Fruit fly (Drosophila melanogaster) whole organism, embryonic: Measurements from ENCODE around the gene Gr93d.

ENCODE experiments used
- Adf1 ChIP-seq: fragments of 200-800 bp; sonication (Bioruptor generic); IDR thresholded peaks from 2 replicates; pipeline ENCODE4 v1.3.6; 2022; ENCODE audit warnings: missing biosample characterization, missing genetic modification characterization
- Bgb ChIP-seq: fragments of 200-800 bp; sonication (Bioruptor generic); IDR thresholded peaks from 2 replicates; pipeline ENCODE4 v1.3.6; 2022; ENCODE audit warnings: missing biosample characterization, missing genetic modification characterization; ENCODE audit not compliant: partially characterized antibody
- Bteb2 ChIP-seq: fragments of 200-800 bp; sonication (Bioruptor generic); optimal IDR thresholded peaks from 2 replicates; lab custom pipeline; 2016; ENCODE audit warnings: missing biosample characterization, missing genetic modification characterization
- CG11247 ChIP-seq: fragments of 200-800 bp; sonication (Bioruptor generic); IDR thresholded peaks from 2 replicates; pipeline ENCODE4 v1.3.6; 2022; ENCODE audit warnings: missing biosample characterization, missing genetic modification characterization
- CG12769 ChIP-seq: fragments of 200-800 bp; sonication (Bioruptor generic); optimal IDR thresholded peaks from 2 replicates; lab custom pipeline; 2019; ENCODE audit warnings: missing biosample characterization, mild to moderate bottlenecking, missing genetic modification characterization, moderate library complexity
- CG15479 ChIP-seq: fragments of 200-800 bp; sonication (Bioruptor generic); optimal IDR thresholded peaks from 3 replicates; lab custom pipeline; 2019; ENCODE audit warnings: missing biosample characterization, mild to moderate bottlenecking, missing genetic modification characterization, moderate library complexity
- CG1602 ChIP-seq: fragments of 200-800 bp; sonication (Bioruptor generic); optimal IDR thresholded peaks from 3 replicates; lab custom pipeline; 2016; ENCODE audit warnings: missing biosample characterization, missing genetic modification characterization
- CG1603 ChIP-seq: fragments of 200-800 bp; sonication (Bioruptor generic); optimal IDR thresholded peaks from 2 replicates; lab custom pipeline; 2019; ENCODE audit warnings: missing biosample characterization, mild to moderate bottlenecking, missing genetic modification characterization, moderate library complexity
- CG17829 ChIP-seq: fragments of 200-800 bp; optimal IDR thresholded peaks from 2 replicates; lab custom pipeline; 2019; ENCODE audit warnings: missing biosample characterization, mild to moderate bottlenecking, missing genetic modification characterization, moderate library complexity
- CG17912 ChIP-seq: fragments of 200-800 bp; sonication (Bioruptor generic); optimal IDR thresholded peaks from 2 replicates; lab custom pipeline; 2018; ENCODE audit warnings: missing biosample characterization, mild to moderate bottlenecking, missing genetic modification characterization
- CG2712 ChIP-seq: fragments of 200-800 bp; optimal IDR thresholded peaks from 3 replicates; lab custom pipeline; 2019; ENCODE audit warnings: missing biosample characterization, mild to moderate bottlenecking, missing genetic modification characterization, moderate library complexity
- CG34422 ChIP-seq: fragments of 200-800 bp; sonication (Bioruptor generic); IDR thresholded peaks from 3 replicates; pipeline ENCODE4 v1.3.6; 2022; ENCODE audit warnings: missing biosample characterization, missing genetic modification characterization
- CG6175 ChIP-seq: fragments of 200-800 bp; sonication (Bioruptor generic); IDR thresholded peaks from 3 replicates; pipeline ENCODE4 v1.3.6; 2022; ENCODE audit warnings: missing biosample characterization, missing genetic modification characterization
- CG6791 ChIP-seq: fragments of 200-800 bp; sonication (Bioruptor generic); IDR thresholded peaks from 3 replicates; pipeline ENCODE4 v1.3.6; 2022; ENCODE audit warnings: missing biosample characterization, missing genetic modification characterization; ENCODE audit not compliant: partially characterized antibody
- CG7987 ChIP-seq: fragments of 200-800 bp; sonication (Bioruptor generic); optimal IDR thresholded peaks from 2 replicates; lab custom pipeline; 2018; ENCODE audit warnings: missing biosample characterization, mild to moderate bottlenecking, missing genetic modification characterization, moderate library complexity
- CG8290 ChIP-seq, 3 experiments: fragments of 200-800 bp; sonication (Bioruptor generic); optimal IDR thresholded peaks; 2 replicates each; lab custom pipeline; 2016 to 2019; ENCODE audit warnings: missing biosample characterization in 3 of 3, missing genetic modification characterization in 3 of 3, mild to moderate bottlenecking in 2 of 3, moderate library complexity in 1 of 3
- CG9727 ChIP-seq: fragments of 200-800 bp; sonication (Bioruptor generic); optimal IDR thresholded peaks from 3 replicates; lab custom pipeline; 2017; ENCODE audit warnings: missing biosample characterization, mild to moderate bottlenecking, missing genetic modification characterization
- CG9797 ChIP-seq: fragments of 200-800 bp; sonication (Bioruptor generic); optimal IDR thresholded peaks from 3 replicates; lab custom pipeline; 2018; ENCODE audit warnings: missing biosample characterization, mild to moderate bottlenecking, missing genetic modification characterization
- Dip2 ChIP-seq: fragments of 200-800 bp; sonication (Bioruptor generic); IDR thresholded peaks from 2 replicates; pipeline ENCODE4 v1.3.6; 2022; ENCODE audit warnings: missing biosample characterization, missing genetic modification characterization
- Elba2 ChIP-seq: fragments of 200-800 bp; sonication (Bioruptor generic); optimal IDR thresholded peaks from 3 replicates; lab custom pipeline; 2016; ENCODE audit warnings: missing biosample characterization, missing genetic modification characterization
- HLHmδ ChIP-seq: fragments of 200-800 bp; sonication (Bioruptor generic); optimal IDR thresholded peaks from 2 replicates; lab custom pipeline; 2018; ENCODE audit warnings: missing biosample characterization, mild to moderate bottlenecking, missing genetic modification characterization, moderate library complexity
- Jarid2 ChIP-seq: fragments of 200-800 bp; sonication (Bioruptor generic); optimal IDR thresholded peaks from 3 replicates; lab custom pipeline; 2017; ENCODE audit warnings: mild to moderate bottlenecking, missing biosample characterization, missing genetic modification reagents, missing genetic modification characterization
- Lpt ChIP-seq: fragments of >200 bp; optimal IDR thresholded peaks from 2 replicates; lab custom pipeline; 2018; ENCODE audit warnings: missing biosample characterization, missing genetic modification characterization
- MTF-1 ChIP-seq: fragments of 200-800 bp; sonication (Bioruptor generic); optimal IDR thresholded peaks from 2 replicates; lab custom pipeline; 2018; ENCODE audit warnings: missing biosample characterization, mild to moderate bottlenecking, missing genetic modification characterization, borderline replicate concordance
- Optix ChIP-seq: fragments of 200-800 bp; sonication (Bioruptor generic); IDR thresholded peaks from 3 replicates; pipeline ENCODE4 v1.3.6; 2022; ENCODE audit warnings: missing biosample characterization, missing genetic modification characterization
- Sry-β ChIP-seq: fragments of 200-800 bp; sonication (Bioruptor generic); optimal IDR thresholded peaks from 2 replicates; lab custom pipeline; 2018; ENCODE audit warnings: missing biosample characterization, mild to moderate bottlenecking, missing genetic modification characterization, moderate library complexity
- abd-A ChIP-seq: fragments of 200-800 bp; sonication (Bioruptor generic); optimal IDR thresholded peaks from 3 replicates; lab custom pipeline; 2019; ENCODE audit warnings: missing biosample characterization, mild to moderate bottlenecking, missing genetic modification characterization, moderate library complexity
- ap ChIP-seq: fragments of 200-800 bp; sonication (Bioruptor generic); IDR thresholded peaks from 2 replicates; pipeline ENCODE4 v1.3.6; 2022; ENCODE audit warnings: missing biosample characterization, missing genetic modification characterization
- bowl ChIP-seq: fragments of 200-800 bp; sonication (Bioruptor generic); IDR thresholded peaks from 2 replicates; pipeline ENCODE4 v1.3.6; 2022; ENCODE audit warnings: missing biosample characterization, missing genetic modification characterization
- chinmo ChIP-seq: fragments of 200-800 bp; sonication (Bioruptor generic); IDR thresholded peaks from 4 replicates; pipeline ENCODE4 v1.3.6; 2022; ENCODE audit warnings: missing biosample characterization, missing genetic modification characterization; ENCODE audit not compliant: partially characterized antibody
- chm ChIP-seq: fragments of 200-800 bp; sonication (Bioruptor generic); IDR thresholded peaks from 2 replicates; pipeline ENCODE4 v1.3.6; 2022; ENCODE audit warnings: missing biosample characterization, missing genetic modification characterization
- ci ChIP-seq: fragments of 200-800 bp; sonication (Bioruptor generic); IDR thresholded peaks from 3 replicates; pipeline ENCODE4 v1.3.6; 2022; ENCODE audit warnings: missing biosample characterization, missing genetic modification characterization
- cwo ChIP-seq: fragments of 200-800 bp; sonication (Bioruptor generic); optimal IDR thresholded peaks from 3 replicates; lab custom pipeline; 2017; ENCODE audit warnings: missing biosample characterization, missing genetic modification characterization, mild to moderate bottlenecking, moderate library complexity, missing genetic modification reagents
- danr ChIP-seq: fragments of 200-800 bp; sonication (Bioruptor generic); IDR thresholded peaks from 2 replicates; pipeline ENCODE4 v1.3.6; 2022; ENCODE audit warnings: missing biosample characterization, missing genetic modification characterization
- ewg ChIP-seq: fragments of 200-800 bp; sonication (Bioruptor generic); optimal IDR thresholded peaks from 3 replicates; lab custom pipeline; 2017; ENCODE audit warnings: mild to moderate bottlenecking, missing biosample characterization, missing genetic modification reagents, missing genetic modification characterization
- hbn ChIP-seq: fragments of 200-800 bp; sonication (Bioruptor generic); IDR thresholded peaks from 2 replicates; pipeline ENCODE4 v1.3.6; 2022; ENCODE audit warnings: missing biosample characterization, missing genetic modification characterization; ENCODE audit not compliant: partially characterized antibody
- kay ChIP-seq: fragments of 200-800 bp; sonication (Bioruptor generic); optimal IDR thresholded peaks from 2 replicates; lab custom pipeline; 2016; ENCODE audit warnings: missing biosample characterization, missing genetic modification characterization
- oc ChIP-seq: fragments of 200-800 bp; sonication (Bioruptor generic); optimal IDR thresholded peaks from 2 replicates; lab custom pipeline; 2018; ENCODE audit warnings: missing biosample characterization, mild to moderate bottlenecking, missing genetic modification characterization, moderate library complexity
- otp ChIP-seq: fragments of 200-800 bp; sonication (Bioruptor generic); IDR thresholded peaks from 3 replicates; pipeline ENCODE4, ENCODE4 v1.3.6; 2022; ENCODE audit warnings: missing biosample characterization, missing genetic modification characterization
- pb ChIP-seq: fragments of 200-800 bp; sonication (Bioruptor generic); optimal IDR thresholded peaks from 3 replicates; lab custom pipeline; 2016; ENCODE audit warnings: missing biosample characterization, missing genetic modification characterization
- pros ChIP-seq: fragments of 200-800 bp; sonication (Bioruptor generic); optimal IDR thresholded peaks from 3 replicates; lab custom pipeline; 2019; ENCODE audit warnings: missing biosample characterization, mild to moderate bottlenecking, missing genetic modification characterization, moderate library complexity
- rib ChIP-seq: fragments of 200-800 bp; sonication (Bioruptor generic); IDR thresholded peaks from 2 replicates; pipeline ENCODE4 v1.3.6; 2022; ENCODE audit warnings: missing biosample characterization, missing genetic modification characterization
- row ChIP-seq: fragments of 200-800 bp; sonication (Bioruptor generic); IDR thresholded peaks from 3 replicates; pipeline ENCODE4 v1.3.6; 2022; ENCODE audit warnings: missing biosample characterization, missing genetic modification characterization
- sd ChIP-seq: fragments of 200-800 bp; sonication (Bioruptor generic); optimal IDR thresholded peaks from 3 replicates; lab custom pipeline; 2018; ENCODE audit warnings: missing biosample characterization, mild to moderate bottlenecking, missing genetic modification characterization, moderate library complexity
- seq ChIP-seq: fragments of 200-800 bp; sonication (Bioruptor generic); IDR thresholded peaks from 2 replicates; pipeline ENCODE4 v1.3.6; 2022; ENCODE audit warnings: missing biosample characterization, missing genetic modification characterization
- sqz ChIP-seq: fragments of 200-800 bp; sonication (Bioruptor generic); optimal IDR thresholded peaks from 3 replicates; lab custom pipeline; 2018; ENCODE audit warnings: missing biosample characterization, mild to moderate bottlenecking, missing genetic modification characterization
- sug ChIP-seq: fragments of 200-800 bp; optimal IDR thresholded peaks from 2 replicates; lab custom pipeline; 2019; ENCODE audit warnings: missing biosample characterization, mild to moderate bottlenecking, missing genetic modification characterization, moderate library complexity
- ttk ChIP-seq: fragments of 200-800 bp; sonication (Bioruptor generic); IDR thresholded peaks from 2 replicates; pipeline ENCODE4 v2.1.2; 2022; ENCODE audit warnings: missing biosample characterization, missing genetic modification characterization

The Gr93d gene

DNA sequence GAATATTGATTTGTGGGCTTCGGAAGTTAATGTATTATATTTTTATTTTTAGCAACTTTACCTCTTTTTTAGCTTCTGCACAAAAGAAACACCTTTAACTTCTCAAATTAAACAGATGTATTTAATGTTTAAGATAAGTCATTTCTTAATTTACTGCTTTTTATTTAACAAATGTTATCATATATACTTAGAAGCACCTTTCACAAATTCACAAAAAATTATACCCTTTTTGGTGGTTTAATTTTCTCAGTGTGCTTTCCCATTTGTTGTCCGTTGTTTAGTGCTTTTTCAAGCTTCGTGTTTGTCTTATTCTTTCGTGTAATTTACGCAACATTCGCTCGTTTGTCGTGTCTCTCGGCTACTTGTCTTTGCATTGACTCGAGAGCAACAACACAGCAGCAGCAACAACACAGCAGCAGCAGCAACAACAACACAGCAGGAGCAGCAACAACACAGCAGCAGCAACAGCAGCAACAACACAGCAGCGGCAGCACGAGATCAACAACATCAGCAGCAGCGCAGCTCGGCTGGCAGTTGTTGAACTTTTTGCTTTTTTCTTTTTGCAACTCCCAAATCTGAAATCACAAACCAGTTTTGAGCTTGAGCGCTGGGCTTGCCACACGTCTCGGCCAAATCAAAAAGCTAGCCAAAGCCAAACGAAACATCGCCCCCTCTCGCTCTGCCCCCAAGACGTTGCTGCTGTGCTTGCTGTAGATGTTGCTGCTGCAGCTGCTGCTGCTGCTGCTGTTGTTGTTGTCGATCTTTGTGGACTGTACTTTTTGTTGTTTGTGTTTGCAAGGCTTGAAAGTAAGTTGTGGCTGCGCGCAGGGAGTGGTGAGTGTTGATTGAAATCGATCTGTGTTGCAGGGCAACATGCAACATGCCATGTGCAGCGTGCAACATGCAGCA, 9.1 kb downstream of the Gr93d start (continued):
- no peak for TF ChIP-seq ap
- TF ChIP-seq oc: no peak
- TF ChIP-seq abd-A (tag; lab: Kevin White, UChicago): no peak
- TF ChIP-seq Sry-β (GFP tag; lab: Kevin White, UChicago): no peak
- TF ChIP-seq CG1603 (tag; lab: Kevin White, UChicago): no peak
- TF ChIP-seq seq: no peak
- peak; percentile 56 for TF ChIP-seq Adf1 (GFP tag; lab: Robert Waterston, UW)
- no peak for TF ChIP-seq CG17829 (tag; lab: Kevin White, UChicago)
- TF ChIP-seq Optix (GFP tag; lab: Robert Waterston, UW): no peak
- TF ChIP-seq CG9727 (GFP tag; lab: Kevin White, UChicago): no peak
- TF ChIP-seq pb (GFP tag; lab: Kevin White, UChicago): no peak
- no peak for TF ChIP-seq HLHmδ (GFP tag; lab: Kevin White, UChicago)
- no peak for TF ChIP-seq hbn (GFP tag; lab: Robert Waterston, UW)
- no peak for TF ChIP-seq danr (GFP tag; lab: Robert Waterston, UW)
- peak; percentile 34 for TF ChIP-seq CG2712 (tag; lab: Kevin White, UChicago)
- TF ChIP-seq Dip2 (GFP tag; lab: Robert Waterston, UW): no peak
- TF ChIP-seq Lpt (GFP tag; lab: Kevin White, UChicago): no peak
- no peak for TF ChIP-seq CG7987 (GFP tag; lab: Kevin White, UChicago)
- TF ChIP-seq ewg (GFP tag; lab: Kevin White, UChicago): no peak
- TF ChIP-seq cwo (GFP tag; lab: Kevin White, UChicago): no peak
- no peak for TF ChIP-seq Bteb2 (GFP tag; lab: Kevin White, UChicago)
- no peak for TF ChIP-seq row (GFP tag; lab: Robert Waterston, UW)
- TF ChIP-seq sqz (GFP tag; lab: Kevin White, UChicago): no peak
- TF ChIP-seq Elba2 (GFP tag; lab: Kevin White, UChicago): no peak
- no peak; the same call in 2 of the 3 replicates for TF ChIP-seq CG34422 (GFP tag; lab: Robert Waterston, UW)
- no peak for TF ChIP-seq bowl
- TF ChIP-seq CG6791: no peak
- no peak for TF ChIP-seq CG9797 (GFP tag; lab: Kevin White, UChicago)
- no peak for TF ChIP-seq CG12769

DNA sequence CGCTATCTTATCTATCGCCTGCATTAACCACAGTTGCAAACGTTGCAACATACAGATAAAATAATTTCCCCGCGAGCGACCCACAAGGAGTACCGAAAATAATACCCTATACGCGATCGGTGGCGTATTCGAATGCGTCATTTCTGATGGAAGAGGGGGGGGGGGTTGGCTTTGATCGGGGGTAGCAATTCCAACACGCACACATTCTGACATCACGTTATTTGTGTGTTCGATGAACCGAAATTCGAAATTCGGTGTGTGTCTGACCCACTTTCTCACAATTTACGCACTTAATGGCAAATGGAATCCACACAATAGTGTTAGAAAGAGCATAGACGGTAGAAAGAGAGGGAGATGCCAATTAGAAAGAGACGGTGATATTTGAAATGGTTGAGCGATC, 9.8 kb downstream of the Gr93d start:
- TF ChIP-seq CG17912 (GFP tag; lab: Kevin White, UChicago): no peak
- peak; percentile 31 for TF ChIP-seq pros
- TF ChIP-seq kay (GFP tag; lab: Kevin White, UChicago): peak; percentile 69
- peak; percentile 64; the same call in 1 of the 2 replicates for TF ChIP-seq rib
- peak; percentile 36; the same call in 1 of the 3 replicates for TF ChIP-seq CG6175 (GFP tag; lab: Robert Waterston, UW)
- no peak for TF ChIP-seq chm
- TF ChIP-seq CG11247: no peak
- no peak for TF ChIP-seq CG1602
- no peak for TF ChIP-seq CG8290 (GFP tag; optimal IDR thresholded peaks at IDR 0.05; lab: Kevin White, UChicago)
- peak in 1 of 2 experiments; percentile 65 for TF ChIP-seq CG8290 (tag; optimal IDR thresholded peaks at IDR 0.05; lab: Kevin White, UChicago)
- peak; percentile 36 for TF ChIP-seq CG15479 (GFP tag; lab: Kevin White, UChicago)
- peak; percentile 39; the same call in 1 of the 2 replicates for TF ChIP-seq ttk (GFP tag; lab: Robert Waterston, UW)
- TF ChIP-seq Jarid2 (GFP tag; lab: Kevin White, UChicago): no peak
- TF ChIP-seq Bgb: 0 out of 2 replicates have a peak, but pooled peaks have one; percentile 20
- 0 out of 3 replicates have a peak, but pooled peaks have one; percentile 43 for TF ChIP-seq otp
- peak; percentile 17 for TF ChIP-seq CG1603 (tag; lab: Kevin White, UChicago)
- no peak for TF ChIP-seq MTF-1
- 0 out of 4 replicates have a peak, but pooled peaks have one; percentile 54 for TF ChIP-seq chinmo
- TF ChIP-seq ci (GFP tag; lab: Robert Waterston, UW): peak; percentile 34; the same call in 1 of the 3 replicates
- peak; percentile 10 for TF ChIP-seq sug
- peak; percentile 94 for TF ChIP-seq sd
